Worm (Caenorhabditis elegans): ENCODE data around the gene F23B12.4.

Gene F23B12.4

ce11 chrV:14423268-14423667 is 17.7 kb upstream of the F23B12.4 start, which contains the start of gene rpoa-12 (continued):
- TF ChIP-seq ztf-11 (tag; optimal IDR thresholded peaks at IDR 0.05) (no peak), Y75B8A.6 (GFP tag; IDR thresholded peaks at IDR 0.05) (no peak), mdt-29 (GFP tag; IDR thresholded peaks at IDR 0.05) (no peak), fos-1 (tag; optimal IDR thresholded peaks at IDR 0.05) (no peak), mep-1 (tag; optimal IDR thresholded peaks at IDR 0.05) (no peak), ztf-7 (tag; optimal IDR thresholded peaks at IDR 0.05) (no peak), lim-7 (GFP tag; IDR thresholded peaks at IDR 0.05) (no peak), hmg-1.1 (GFP tag; IDR thresholded peaks at IDR 0.05) (no peak), dmd-8 (GFP tag; IDR thresholded peaks at IDR 0.05) (no peak), daf-19 (GFP tag; conservative IDR thresholded peaks at IDR 0.05) (no peak), nhr-10 (tag; optimal IDR thresholded peaks at IDR 0.05) (no peak), hif-1 (tag; optimal IDR thresholded peaks at IDR 0.05) (peak in 1 of 2 experiments; percentile 74), nhr-25 (tag; optimal IDR thresholded peaks at IDR 0.05; ENCODE audit: borderline replicate concordance, insufficient read depth) (peak; percentile 16), hlh-30 (tag; optimal IDR thresholded peaks at IDR 0.05; ENCODE audit: insufficient read depth) (no peak), sdz-12 (GFP tag; optimal IDR thresholded peaks at IDR 0.05) (no peak), tag-97 (GFP tag; IDR thresholded peaks at IDR 0.05) (no peak), madf-5 (GFP tag; IDR thresholded peaks at IDR 0.05) (no peak), ceh-44 (GFP tag; IDR thresholded peaks at IDR 0.05) (no peak), dpl-1 (GFP tag; optimal IDR thresholded peaks at IDR 0.05) (peak; percentile 28), R02D3.7 (tag; optimal IDR thresholded peaks at IDR 0.05) (no peak), spr-1 (tag; optimal IDR thresholded peaks at IDR 0.05) (no peak), unc-130 (GFP tag; optimal IDR thresholded peaks at IDR 0.05) (peak; percentile 47), zag-1 (tag; optimal IDR thresholded peaks at IDR 0.05) (no peak), lin-29 (GFP tag; IDR thresholded peaks at IDR 0.05) (no peak), nhr-237 (tag; optimal IDR thresholded peaks at IDR 0.05) (no peak), duxl-1 (tag; optimal IDR thresholded peaks at IDR 0.05; ENCODE audit: poor library complexity) (no peak), ceh-62 (tag; optimal IDR thresholded peaks at IDR 0.05) (no peak), unc-62 (GFP tag; optimal IDR thresholded peaks at IDR 0.05 in 1 of 2) (no peak), unc-62 (tag; optimal IDR thresholded peaks at IDR 0.05) (no peak), aha-1 (tag) (no peak), dmd-9 (GFP tag; IDR thresholded peaks at IDR 0.05) (no peak), ceh-20 (GFP tag; IDR thresholded peaks at IDR 0.05) (no peak), unc-39 (tag; optimal IDR thresholded peaks at IDR 0.05) (no peak), nhr-11 (tag; optimal IDR thresholded peaks at IDR 0.05) (no peak)

- TF ChIP-seq nhr-76 (tag; optimal IDR thresholded peaks at IDR 0.05) (no peak), lin-13 (GFP tag; optimal IDR thresholded peaks at IDR 0.05) (peak; percentile 18), lin-29 (GFP tag; IDR thresholded peaks at IDR 0.05) (no peak), nhr-6 (tag; optimal IDR thresholded peaks at IDR 0.05) (peak; percentile 86), duxl-1 (tag; optimal IDR thresholded peaks at IDR 0.05; ENCODE audit: poor library complexity) (no peak), unc-130 (GFP tag; optimal IDR thresholded peaks at IDR 0.05) (peak; percentile 36), ZK337.2 (GFP tag; IDR thresholded peaks at IDR 0.05) (no peak), hmg-1.1 (GFP tag; IDR thresholded peaks at IDR 0.05) (peak; percentile 40; the same call in 1 of the 2 replicates), mdt-29 (GFP tag; IDR thresholded peaks at IDR 0.05) (no peak), Y75B8A.6 (GFP tag; IDR thresholded peaks at IDR 0.05) (no peak), dpl-1 (GFP tag; optimal IDR thresholded peaks at IDR 0.05) (peak; percentile 29), mes-2 (tag; optimal IDR thresholded peaks at IDR 0.05; ENCODE audit: poor library complexity, severe bottlenecking) (peak; percentile 88)
Measured at ce11 chrV:14424958-14425492, 15.9 kb upstream of the F23B12.4 start, which contains the start of gene rrsr-1. Gene rrsr-1 (minus strand): TSS chrV:14425008.

ce11 chrV:14426013-14426412 is 14.9 kb upstream of the F23B12.4 start:
- no peak for TF ChIP-seq T26A8.4 (GFP tag; IDR thresholded peaks at IDR 0.05)
- TF ChIP-seq unc-62 (GFP tag; optimal IDR thresholded peaks at IDR 0.05 in 1 of 2), result peak in 1 of 2 experiments; percentile 63
- TF ChIP-seq unc-62 (tag; optimal IDR thresholded peaks at IDR 0.05), result no peak
